Fruit fly (Drosophila melanogaster) whole organism, adult: Measurements from ENCODE around the gene Ugt316A1.

ENCODE experiments used
- CG11617 ChIP-seq: fragments of 200-800 bp; sonication (Bioruptor generic); optimal IDR thresholded peaks from 2 replicates; lab custom pipeline; 2017; ENCODE audit warnings: mild to moderate bottlenecking, missing biosample characterization, missing genetic modification reagents, missing genetic modification characterization
- CG1620 ChIP-seq: fragments of 200-800 bp; sonication (Bioruptor generic); optimal IDR thresholded peaks from 2 replicates; lab custom pipeline; 2016; ENCODE audit warnings: missing biosample characterization, missing genetic modification characterization
- CG33017 ChIP-seq: fragments of 200-800 bp; sonication (Bioruptor generic); optimal IDR thresholded peaks from 2 replicates; lab custom pipeline; 2018; ENCODE audit warnings: missing biosample characterization, mild to moderate bottlenecking, missing genetic modification characterization, moderate library complexity
- CG7045 ChIP-seq: fragments of 200-800 bp; sonication (Bioruptor generic); optimal IDR thresholded peaks from 2 replicates; lab custom pipeline; 2017; ENCODE audit warnings: missing biosample characterization, mild to moderate bottlenecking, missing genetic modification characterization
- CG7101 ChIP-seq: fragments of 200-800 bp; sonication (Bioruptor generic); optimal IDR thresholded peaks from 2 replicates; lab custom pipeline; 2018; ENCODE audit warnings: missing biosample characterization, mild to moderate bottlenecking, missing genetic modification characterization, moderate library complexity
- Mnt ChIP-seq: fragments of 200-800 bp; sonication (Bioruptor generic); optimal IDR thresholded peaks from 2 replicates; lab custom pipeline; 2016; ENCODE audit warnings: missing biosample characterization, mild to moderate bottlenecking, missing genetic modification characterization
- cic ChIP-seq: fragments of 200-800 bp; sonication (Bioruptor generic); optimal IDR thresholded peaks from 2 replicates; lab custom pipeline; 2017; ENCODE audit warnings: missing biosample characterization, mild to moderate bottlenecking, missing genetic modification characterization, moderate library complexity
- cnc ChIP-seq, 2 experiments: fragments of >200 bp; optimal IDR thresholded peaks; 2 replicates each; lab custom pipeline; 2017
- kay ChIP-seq: fragments of 200-800 bp; sonication (Bioruptor generic); peaks from one replicate; lab custom pipeline; 2016; ENCODE audit warnings: missing biosample characterization, missing genetic modification characterization, borderline replicate concordance
- tj ChIP-seq: fragments of 200-800 bp; sonication (Bioruptor generic); optimal IDR thresholded peaks from 3 replicates; lab custom pipeline; 2017; ENCODE audit warnings: missing biosample characterization, mild to moderate bottlenecking, missing genetic modification characterization, moderate library complexity
- toe ChIP-seq: fragments of 200-800 bp; sonication (Bioruptor generic); optimal IDR thresholded peaks from 2 replicates; lab custom pipeline; 2016; ENCODE audit warnings: missing biosample characterization, missing genetic modification characterization

- TF ChIP-seq CG7101 (tag; lab: Kevin White, UChicago) (no peak), tj (no peak), toe (GFP tag; lab: Kevin White, UChicago) (no peak), CG1620 (GFP tag; lab: Kevin White, UChicago) (no peak), kay (GFP tag; lab: Kevin White, UChicago) (no peak), Mnt (GFP tag; lab: Kevin White, UChicago) (no peak), CG33017 (tag; lab: Kevin White, UChicago) (peak; percentile 21), CG7045 (GFP tag; lab: Kevin White, UChicago) (peak; percentile 28), CG11617 (GFP tag; lab: Kevin White, UChicago) (no peak), cnc (optimal IDR thresholded peaks at IDR 0.05; lab: Kevin White, UChicago) (no peak), cic (GFP tag; lab: Kevin White, UChicago) (no peak)
These were observed 25.0 kb upstream of the Ugt316A1 start for dm6 chr3L:19087369-19088275.
